Worm (Caenorhabditis elegans) whole organism, L2 larva: ENCODE results near the gene F56C3.10.

Source experiments
- C34F6.9 ChIP-seq: fragments of 150-350 bp; optimal IDR thresholded peaks from 2 replicates; lab custom pipeline; 2014; ENCODE audit warnings: missing biosample characterization, missing genetic modification characterization
- F13H6.1 ChIP-seq: sonication (generic microtip); optimal IDR thresholded peaks from 2 replicates; lab custom pipeline; 2016; ENCODE audit warnings: missing genetic modification characterization, missing compliant biosample characterization
- R02D3.7 ChIP-seq: fragments of 150-350 bp; optimal IDR thresholded peaks from 2 replicates; lab custom pipeline; 2014; ENCODE audit warnings: missing biosample characterization, missing genetic modification characterization
- Y55F3AM.14 ChIP-seq: fragments of 200-800 bp; sonication (Bioruptor generic); optimal IDR thresholded peaks from 2 replicates; lab custom pipeline; 2018; ENCODE audit warnings: mild to moderate bottlenecking, missing genetic modification characterization, missing compliant biosample characterization
- ZK546.5 ChIP-seq: sonication (generic microtip); optimal IDR thresholded peaks from 2 replicates; lab custom pipeline; 2017; ENCODE audit warnings: missing biosample characterization, missing genetic modification characterization
- alr-1 ChIP-seq: fragments of 150-350 bp; optimal IDR thresholded peaks from 2 replicates; lab custom pipeline; 2014; ENCODE audit warnings: missing biosample characterization, missing genetic modification characterization
- aly-2 ChIP-seq: fragments of 150-350 bp; optimal IDR thresholded peaks from 2 replicates; lab custom pipeline; 2014; ENCODE audit warnings: missing biosample characterization, missing genetic modification characterization
- ama-1 ChIP-seq: fragments of 150-350 bp; optimal IDR thresholded peaks from 2 replicates; lab custom pipeline; 2018; ENCODE audit warnings: inconsistent platforms
- blmp-1 ChIP-seq: sonication (generic microtip); optimal IDR thresholded peaks from 2 replicates; lab custom pipeline; 2017; ENCODE audit warnings: missing genetic modification characterization, mild to moderate bottlenecking, missing compliant biosample characterization, antibody characterized with exemption, moderate library complexity; ENCODE audit not compliant: insufficient read depth
- ceh-16 ChIP-seq: fragments of 150-350 bp; optimal IDR thresholded peaks from 2 replicates; lab custom pipeline; 2014; ENCODE audit warnings: missing biosample characterization, missing genetic modification characterization
- ceh-82 ChIP-seq: fragments of 150-350 bp; optimal IDR thresholded peaks from 2 replicates; lab custom pipeline; 2014; ENCODE audit warnings: missing biosample characterization, missing genetic modification characterization
- crh-2 ChIP-seq: sonication (generic microtip); optimal IDR thresholded peaks from 2 replicates; lab custom pipeline; 2017; ENCODE audit warnings: missing biosample characterization, missing genetic modification characterization
- dmd-4 ChIP-seq: sonication (generic microtip); optimal IDR thresholded peaks from 2 replicates; lab custom pipeline; 2017; ENCODE audit warnings: missing biosample characterization, missing genetic modification characterization
- egl-27 ChIP-seq: sonication (generic microtip); optimal IDR thresholded peaks from 3 replicates; lab custom pipeline; 2017; ENCODE audit warnings: missing biosample characterization, missing genetic modification reagents, missing genetic modification characterization
- elt-1 ChIP-seq: fragments of 150-350 bp; optimal IDR thresholded peaks from 2 replicates; lab custom pipeline; 2014; ENCODE audit warnings: missing biosample characterization, missing genetic modification characterization
- elt-3 ChIP-seq: sonication (generic microtip); optimal IDR thresholded peaks from 2 replicates; lab custom pipeline; 2017; ENCODE audit warnings: missing biosample characterization, missing genetic modification characterization
- fos-1 ChIP-seq: fragments of 150-350 bp; optimal IDR thresholded peaks from 2 replicates; lab custom pipeline; 2014; ENCODE audit warnings: missing biosample characterization, missing genetic modification characterization
- gmeb-1 ChIP-seq: fragments of 150-350 bp; optimal IDR thresholded peaks from 2 replicates; lab custom pipeline; 2014; ENCODE audit warnings: missing biosample characterization, missing genetic modification characterization
- lin-11 ChIP-seq: fragments of 150-350 bp; sonication (generic microtip); optimal IDR thresholded peaks from 2 replicates; lab custom pipeline; 2014; ENCODE audit warnings: missing biosample characterization, missing genetic modification characterization, inconsistent platforms, mixed read lengths
- lin-13 ChIP-seq: fragments of 150-350 bp; optimal IDR thresholded peaks from 2 replicates; lab custom pipeline; 2014; ENCODE audit warnings: missing biosample characterization, missing genetic modification reagents, missing genetic modification characterization
- lin-39 ChIP-seq: fragments of 150-350 bp; optimal IDR thresholded peaks from 2 replicates; lab custom pipeline; 2014; ENCODE audit warnings: missing biosample characterization, missing genetic modification reagents, missing genetic modification characterization
- lsy-2 ChIP-seq, 2 experiments: fragments of 150-350 bp in 1 of 2; sonication (generic microtip) in 1 of 2; optimal IDR thresholded peaks; 2 replicates each; lab custom pipeline; 2014 to 2017; ENCODE audit warnings: missing biosample characterization in 2 of 2, missing genetic modification characterization in 2 of 2
- mab-5 ChIP-seq: fragments of 150-350 bp; optimal IDR thresholded peaks from 2 replicates; lab custom pipeline; 2014; ENCODE audit warnings: missing biosample characterization, missing genetic modification characterization
- mbf-1 ChIP-seq: sonication (generic microtip); optimal IDR thresholded peaks from 2 replicates; lab custom pipeline; 2017; ENCODE audit warnings: missing biosample characterization, missing genetic modification characterization
- mdl-1 ChIP-seq, 2 experiments: fragments of 150-350 bp in 1 of 2; sonication (generic microtip) in 1 of 2; optimal IDR thresholded peaks; 2 replicates each; lab custom pipeline; 2017; ENCODE audit warnings: missing biosample characterization in 2 of 2, missing genetic modification characterization in 2 of 2
- nhr-10 ChIP-seq: sonication (generic microtip); optimal IDR thresholded peaks from 2 replicates; lab custom pipeline; 2017; ENCODE audit warnings: missing biosample characterization, missing genetic modification characterization
- nhr-11 ChIP-seq: fragments of 150-350 bp; optimal IDR thresholded peaks from 2 replicates; lab custom pipeline; 2014; ENCODE audit warnings: missing biosample characterization, missing genetic modification characterization
- nhr-12 ChIP-seq: fragments of 150-350 bp; optimal IDR thresholded peaks from 2 replicates; lab custom pipeline; 2014; ENCODE audit warnings: missing biosample characterization, missing genetic modification characterization
- nhr-129 ChIP-seq: fragments of 150-350 bp; optimal IDR thresholded peaks from 2 replicates; lab custom pipeline; 2014; ENCODE audit warnings: missing biosample characterization, missing genetic modification characterization
- nhr-21 ChIP-seq: fragments of 150-350 bp; optimal IDR thresholded peaks from 2 replicates; lab custom pipeline; 2014; ENCODE audit warnings: missing biosample characterization, missing genetic modification characterization
- nhr-23 ChIP-seq: fragments of 150-350 bp; optimal IDR thresholded peaks from 2 replicates; lab custom pipeline; 2014; ENCODE audit warnings: missing biosample characterization, missing genetic modification reagents, missing genetic modification characterization
- nhr-237 ChIP-seq: fragments of 150-350 bp; optimal IDR thresholded peaks from 2 replicates; lab custom pipeline; 2014; ENCODE audit warnings: missing biosample characterization, missing genetic modification characterization
- nhr-25 ChIP-seq: fragments of 150-350 bp; sonication (generic microtip); optimal IDR thresholded peaks from 3 replicates; lab custom pipeline; 2014; ENCODE audit warnings: missing biosample characterization, missing genetic modification characterization
- nhr-6 ChIP-seq: fragments of 150-350 bp; optimal IDR thresholded peaks from 2 replicates; lab custom pipeline; 2014; ENCODE audit warnings: missing biosample characterization, missing genetic modification characterization
- nhr-77 ChIP-seq: fragments of 150-350 bp; optimal IDR thresholded peaks from 2 replicates; lab custom pipeline; 2014; ENCODE audit warnings: missing biosample characterization, missing genetic modification characterization
- peb-1 ChIP-seq: fragments of 150-350 bp; optimal IDR thresholded peaks from 2 replicates; lab custom pipeline; 2014; ENCODE audit warnings: missing biosample characterization, missing genetic modification characterization
- sem-4 ChIP-seq: fragments of 150-350 bp; optimal IDR thresholded peaks from 2 replicates; lab custom pipeline; 2014; ENCODE audit warnings: missing biosample characterization, missing genetic modification reagents, missing genetic modification characterization
- skn-1 ChIP-seq: sonication (generic microtip); optimal IDR thresholded peaks from 2 replicates; lab custom pipeline; 2017; ENCODE audit warnings: missing biosample characterization, missing genetic modification characterization
- sma-3 ChIP-seq: sonication (generic microtip); optimal IDR thresholded peaks from 2 replicates; lab custom pipeline; 2016; ENCODE audit warnings: missing genetic modification reagents, missing genetic modification characterization, missing compliant biosample characterization
- sma-9 ChIP-seq, 2 experiments: fragments of 150-350 bp in 1 of 2; sonication (generic microtip) in 1 of 2; optimal IDR thresholded peaks; 2 replicates each; lab custom pipeline; 2014 to 2016; ENCODE audit warnings: missing genetic modification characterization in 2 of 2, mild to moderate bottlenecking in 1 of 2, missing biosample characterization in 1 of 2, missing compliant biosample characterization in 1 of 2, missing genetic modification reagents in 1 of 2, moderate library complexity in 1 of 2
- snpc-4 ChIP-seq: fragments of 150-350 bp; optimal IDR thresholded peaks from 2 replicates; lab custom pipeline; 2014; ENCODE audit warnings: missing biosample characterization, missing genetic modification characterization
- unc-39 ChIP-seq: fragments of 150-350 bp; optimal IDR thresholded peaks from 2 replicates; lab custom pipeline; 2014; ENCODE audit warnings: missing biosample characterization, missing genetic modification characterization
- unc-55 ChIP-seq: fragments of 150-350 bp; sonication (generic microtip); optimal IDR thresholded peaks from 3 replicates; lab custom pipeline; 2014; ENCODE audit warnings: missing biosample characterization, missing genetic modification reagents, missing genetic modification characterization
- unc-62 ChIP-seq: fragments of 150-350 bp; optimal IDR thresholded peaks from 2 replicates; lab custom pipeline; 2014; ENCODE audit warnings: missing biosample characterization, missing genetic modification reagents, missing genetic modification characterization
- zag-1 ChIP-seq: fragments of 150-350 bp; optimal IDR thresholded peaks from 2 replicates; lab custom pipeline; 2014; ENCODE audit warnings: missing biosample characterization, missing genetic modification characterization
- ztf-1 ChIP-seq: fragments of 200-800 bp; sonication (Bioruptor generic); conservative IDR thresholded peaks from 2 replicates; pipeline ENCODE4 v1.3.6; 2022; ENCODE audit warnings: missing genetic modification characterization, missing compliant biosample characterization
- ztf-11 ChIP-seq: sonication (generic microtip); optimal IDR thresholded peaks from 2 replicates; lab custom pipeline; 2017; ENCODE audit warnings: missing biosample characterization, missing genetic modification characterization
- ztf-4 ChIP-seq: fragments of 150-350 bp; optimal IDR thresholded peaks from 2 replicates; lab custom pipeline; 2014; ENCODE audit warnings: missing biosample characterization, missing genetic modification characterization

The F56C3.10 gene

ce11 chrX:1344321-1344720 is 37.1 kb downstream of the F56C3.10 start, which contains the start of gene ins-39:
Gene ins-39 (minus strand): TSS chrX:1344421.
- TF ChIP-seq C34F6.9 (tag; lab: Kevin White, UChicago) (no peak), peb-1 (tag; lab: Kevin White, UChicago) (no peak), elt-1 (tag; lab: Kevin White, UChicago) (no peak), ZK546.5 (no peak), nhr-23 (tag; lab: Kevin White, UChicago) (no peak), aly-2 (tag; lab: Kevin White, UChicago) (no peak), blmp-1 (tag; lab: Kevin White, UChicago) (no peak), unc-62 (GFP tag; lab: Kevin White, UChicago) (no peak), dmd-4 (tag; lab: Kevin White, UChicago) (no peak), F13H6.1 (no peak), gmeb-1 (tag; lab: Kevin White, UChicago) (no peak)

DNA sequence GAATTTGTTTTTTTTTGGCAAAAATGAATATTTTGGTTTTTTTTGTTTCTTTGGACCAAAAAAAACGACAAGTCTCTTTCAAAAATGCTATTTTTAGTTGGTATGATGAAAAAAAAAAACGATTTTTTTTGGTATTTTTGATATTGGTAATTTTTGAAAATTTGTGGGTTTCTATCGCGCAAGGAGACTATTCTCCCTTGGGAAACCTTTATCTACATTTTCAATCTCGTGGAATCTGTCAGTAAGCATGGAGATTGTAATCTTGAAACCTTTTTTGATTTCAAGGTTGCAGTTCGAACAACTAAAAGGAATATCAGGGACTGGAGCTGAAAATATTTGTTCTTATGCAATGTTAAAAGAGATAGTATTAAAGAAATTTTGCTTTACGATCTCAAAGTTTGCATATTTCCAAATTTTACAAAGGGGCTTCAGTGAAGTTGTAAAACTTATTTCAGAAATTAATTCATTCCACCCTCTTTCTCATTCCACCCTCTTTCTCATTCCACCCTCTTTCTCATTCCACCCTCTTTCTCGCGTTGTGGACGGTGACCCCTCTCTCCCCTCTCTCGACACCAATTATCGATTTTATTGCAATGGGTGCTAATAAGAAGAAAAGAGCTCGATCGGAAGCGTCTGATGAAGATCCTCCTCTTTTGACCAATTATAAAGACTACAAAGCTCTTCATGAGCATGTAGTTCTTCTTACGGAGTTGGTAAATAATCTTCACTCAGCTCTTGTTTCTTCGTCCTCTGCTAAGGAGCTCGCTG is 42.4 kb downstream of the F56C3.10 start:
- no peak for TF ChIP-seq zag-1 (tag; lab: Kevin White, UChicago)
- TF ChIP-seq lin-13 (GFP tag; lab: Kevin White, UChicago), result peak; percentile 17
- TF ChIP-seq unc-39 (tag; lab: Kevin White, UChicago), result no peak
- TF ChIP-seq lin-39 (tag; lab: Kevin White, UChicago), result no peak
- no peak for TF ChIP-seq nhr-237 (tag; lab: Kevin White, UChicago)
- peak; percentile 38 for TF ChIP-seq C34F6.9 (tag; lab: Kevin White, UChicago)
- TF ChIP-seq elt-1 (tag; lab: Kevin White, UChicago), result no peak
- no peak for TF ChIP-seq ceh-16 (tag; lab: Kevin White, UChicago)
- TF ChIP-seq aly-2 (tag; lab: Kevin White, UChicago), result no peak
- TF ChIP-seq lsy-2 (tag; optimal IDR thresholded peaks at IDR 0.05; lab: Kevin White, UChicago), result peak; percentile 22 to 37
- TF ChIP-seq egl-27 (tag; lab: Kevin White, UChicago), result no peak
- TF ChIP-seq ztf-1 (GFP tag; lab: Robert Waterston, UW), result no peak
- peak; percentile 21 for TF ChIP-seq F13H6.1
- TF ChIP-seq unc-55 (GFP tag; lab: Kevin White, UChicago), result peak; percentile 15
- TF ChIP-seq ceh-82, result no peak
- peak; percentile 29 for TF ChIP-seq nhr-25 (tag; lab: Kevin White, UChicago)
- TF ChIP-seq mab-5, result no peak
- no peak for TF ChIP-seq mbf-1
- TF ChIP-seq dmd-4 (tag; lab: Kevin White, UChicago), result no peak
- TF ChIP-seq gmeb-1 (tag; lab: Kevin White, UChicago), result peak; percentile 27
- TF ChIP-seq nhr-23 (tag; lab: Kevin White, UChicago), result no peak
- no peak for TF ChIP-seq ZK546.5
- TF ChIP-seq nhr-6, result no peak
- TF ChIP-seq sma-3 (GFP tag; lab: Kevin White, UChicago), result peak; percentile 13
- TF ChIP-seq ama-1 (lab: Kevin White, UChicago), result no peak
- peak; percentile 17 for TF ChIP-seq nhr-129 (tag; lab: Kevin White, UChicago)
- no peak for TF ChIP-seq ztf-11 (tag; lab: Kevin White, UChicago)
- no peak for TF ChIP-seq Y55F3AM.14 (GFP tag; lab: Kevin White, UChicago)
- TF ChIP-seq sem-4, result no peak
- no peak for TF ChIP-seq nhr-77 (tag; lab: Kevin White, UChicago)
- TF ChIP-seq snpc-4, result no peak
- no peak for TF ChIP-seq blmp-1 (tag; lab: Kevin White, UChicago)
- TF ChIP-seq peb-1 (tag; lab: Kevin White, UChicago), result no peak
- TF ChIP-seq nhr-11 (tag; lab: Kevin White, UChicago), result no peak
- no peak for TF ChIP-seq nhr-10 (tag; lab: Kevin White, UChicago)
- no peak for TF ChIP-seq R02D3.7 (tag; lab: Kevin White, UChicago)
- no peak for TF ChIP-seq elt-3
- TF ChIP-seq mdl-1 (tag; optimal IDR thresholded peaks at IDR 0.05; lab: Kevin White, UChicago), result no peak
- no peak for TF ChIP-seq fos-1 (tag; lab: Kevin White, UChicago)
- TF ChIP-seq nhr-21, result no peak
- no peak for TF ChIP-seq sma-9 (GFP tag; optimal IDR thresholded peaks at IDR 0.05; lab: Kevin White, UChicago)
- no peak for TF ChIP-seq sma-9 (tag; optimal IDR thresholded peaks at IDR 0.05; lab: Kevin White, UChicago)
- no peak for TF ChIP-seq nhr-12 (tag; lab: Kevin White, UChicago)
- TF ChIP-seq alr-1 (tag; lab: Kevin White, UChicago), result no peak
- no peak for TF ChIP-seq ztf-4 (tag; lab: Kevin White, UChicago)
- no peak for TF ChIP-seq skn-1 (tag; lab: Kevin White, UChicago)
- no peak for TF ChIP-seq lin-11
- TF ChIP-seq unc-62 (GFP tag; lab: Kevin White, UChicago), result no peak
- TF ChIP-seq crh-2, result peak; percentile 46
